Worm (Caenorhabditis elegans) whole organism, L2 larva: ENCODE measurements around the gene Y43F8B.19.

ENCODE experiments used
- F13H6.1 ChIP-seq: sonication (generic microtip); optimal IDR thresholded peaks from 2 replicates; lab custom pipeline; 2016; ENCODE audit warnings: missing genetic modification characterization, missing compliant biosample characterization
- ama-1 ChIP-seq: fragments of 150-350 bp; optimal IDR thresholded peaks from 2 replicates; lab custom pipeline; 2018; ENCODE audit warnings: inconsistent platforms
- crh-2 ChIP-seq: sonication (generic microtip); optimal IDR thresholded peaks from 2 replicates; lab custom pipeline; 2017; ENCODE audit warnings: missing biosample characterization, missing genetic modification characterization
- elt-1 ChIP-seq: fragments of 150-350 bp; optimal IDR thresholded peaks from 2 replicates; lab custom pipeline; 2014; ENCODE audit warnings: missing biosample characterization, missing genetic modification characterization
- lin-11 ChIP-seq: fragments of 150-350 bp; sonication (generic microtip); optimal IDR thresholded peaks from 2 replicates; lab custom pipeline; 2014; ENCODE audit warnings: missing biosample characterization, missing genetic modification characterization, inconsistent platforms, mixed read lengths
- lin-13 ChIP-seq: fragments of 150-350 bp; optimal IDR thresholded peaks from 2 replicates; lab custom pipeline; 2014; ENCODE audit warnings: missing biosample characterization, missing genetic modification reagents, missing genetic modification characterization
- mdl-1 ChIP-seq, 2 experiments: fragments of 150-350 bp in 1 of 2; sonication (generic microtip) in 1 of 2; optimal IDR thresholded peaks; 2 replicates each; lab custom pipeline; 2017; ENCODE audit warnings: missing biosample characterization in 2 of 2, missing genetic modification characterization in 2 of 2
- nhr-11 ChIP-seq: fragments of 150-350 bp; optimal IDR thresholded peaks from 2 replicates; lab custom pipeline; 2014; ENCODE audit warnings: missing biosample characterization, missing genetic modification characterization
- nhr-12 ChIP-seq: fragments of 150-350 bp; optimal IDR thresholded peaks from 2 replicates; lab custom pipeline; 2014; ENCODE audit warnings: missing biosample characterization, missing genetic modification characterization
- unc-39 ChIP-seq: fragments of 150-350 bp; optimal IDR thresholded peaks from 2 replicates; lab custom pipeline; 2014; ENCODE audit warnings: missing biosample characterization, missing genetic modification characterization
- unc-62 ChIP-seq: fragments of 150-350 bp; optimal IDR thresholded peaks from 2 replicates; lab custom pipeline; 2014; ENCODE audit warnings: missing biosample characterization, missing genetic modification reagents, missing genetic modification characterization
- ztf-1 ChIP-seq: fragments of 200-800 bp; sonication (Bioruptor generic); conservative IDR thresholded peaks from 2 replicates; pipeline ENCODE4 v1.3.6; 2022; ENCODE audit warnings: missing genetic modification characterization, missing compliant biosample characterization

DNA sequence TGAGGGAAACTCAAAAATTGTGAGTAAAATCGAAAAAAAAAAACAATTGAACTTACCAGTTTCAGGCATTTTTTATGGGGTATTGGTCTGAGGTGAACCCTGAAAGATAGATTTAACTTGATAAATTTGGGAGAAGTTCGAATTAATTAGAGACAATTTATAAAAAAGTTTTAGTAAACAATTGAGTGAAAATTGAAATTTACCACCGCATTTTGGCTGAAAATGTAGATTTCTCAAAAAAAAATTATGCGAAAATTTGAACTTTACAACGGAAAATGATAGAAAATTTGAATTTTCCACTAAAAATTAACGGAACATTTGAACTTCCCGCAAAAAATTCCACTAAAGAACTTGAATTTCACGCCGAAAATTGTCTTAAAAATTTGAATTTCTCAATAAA is 34.0 kb upstream of the Y43F8B.19 start, which contains the start of gene Y43F8B.1:
- TF ChIP-seq nhr-11 (tag; lab: Kevin White, UChicago): no peak
- TF ChIP-seq lin-11 (tag; lab: Kevin White, UChicago): no peak
- no peak for TF ChIP-seq unc-62 (GFP tag; lab: Kevin White, UChicago)
- TF ChIP-seq F13H6.1 (tag; lab: Kevin White, UChicago): no peak
- no peak for TF ChIP-seq mdl-1 (tag; optimal IDR thresholded peaks at IDR 0.05; lab: Kevin White, UChicago)
- no peak for TF ChIP-seq lin-13
- no peak for TF ChIP-seq ama-1 (lab: Kevin White, UChicago)
- TF ChIP-seq unc-39 (tag; lab: Kevin White, UChicago): no peak
- no peak for TF ChIP-seq crh-2 (tag; lab: Kevin White, UChicago)
- TF ChIP-seq nhr-12 (tag; lab: Kevin White, UChicago): no peak
- no peak for TF ChIP-seq elt-1 (tag; lab: Kevin White, UChicago)
- TF ChIP-seq ztf-1 (GFP tag; lab: Robert Waterston, UW): no peak
